Fruit fly (Drosophila melanogaster) whole organism, embryonic: ENCODE measurements around the gene Ythdf.

Source experiments
- ATbp ChIP-seq: fragments of 200-800 bp; sonication (Bioruptor generic); optimal IDR thresholded peaks from 2 replicates; lab custom pipeline; 2017; ENCODE audit warnings: missing biosample characterization, mild to moderate bottlenecking, missing genetic modification characterization, missing genetic modification reagents
- CG1024 ChIP-seq: fragments of 200-800 bp; sonication (Bioruptor generic); IDR thresholded peaks from 2 replicates; pipeline ENCODE4 v1.3.6; 2022; ENCODE audit warnings: missing biosample characterization, missing genetic modification characterization
- CG10543 ChIP-seq: fragments of 200-800 bp; sonication (Bioruptor generic); optimal IDR thresholded peaks from 3 replicates; lab custom pipeline; 2017; ENCODE audit warnings: missing biosample characterization, mild to moderate bottlenecking, missing genetic modification characterization, moderate library complexity
- CG11398 ChIP-seq: fragments of 200-800 bp; sonication (Bioruptor generic); optimal IDR thresholded peaks from 2 replicates; lab custom pipeline; 2016; ENCODE audit warnings: missing biosample characterization, missing genetic modification characterization
- CG12104 ChIP-seq: fragments of 200-800 bp; sonication (Bioruptor generic); optimal IDR thresholded peaks from 3 replicates; lab custom pipeline; 2016; ENCODE audit warnings: missing biosample characterization, missing genetic modification characterization
- CG13123 ChIP-seq: fragments of 200-800 bp; sonication (Bioruptor generic); optimal IDR thresholded peaks from 2 replicates; lab custom pipeline; 2016; ENCODE audit warnings: missing biosample characterization, missing genetic modification characterization
- CG13894 ChIP-seq: fragments of 200-800 bp; sonication (Bioruptor generic); optimal IDR thresholded peaks from 3 replicates; lab custom pipeline; 2018; ENCODE audit warnings: missing biosample characterization, mild to moderate bottlenecking, missing genetic modification characterization, moderate library complexity
- CG14050 ChIP-seq: fragments of 200-800 bp; sonication (Bioruptor generic); IDR thresholded peaks from 3 replicates; pipeline ENCODE4 v1.3.6; 2022; ENCODE audit warnings: missing biosample characterization, missing genetic modification characterization
- CG14860 ChIP-seq: fragments of 200-800 bp; sonication (Bioruptor generic); IDR thresholded peaks from 3 replicates; pipeline ENCODE4 v1.3.6; 2022; ENCODE audit warnings: missing biosample characterization, missing genetic modification characterization; ENCODE audit not compliant: partially characterized antibody
- CG15011 ChIP-seq: fragments of 200-800 bp; sonication (Bioruptor generic); optimal IDR thresholded peaks from 3 replicates; lab custom pipeline; 2018; ENCODE audit warnings: missing biosample characterization, mild to moderate bottlenecking, missing genetic modification characterization
- CG15269 ChIP-seq: fragments of 200-800 bp; sonication (Bioruptor generic); optimal IDR thresholded peaks from 2 replicates; lab custom pipeline; 2018; ENCODE audit warnings: missing biosample characterization, mild to moderate bottlenecking, missing genetic modification characterization, moderate library complexity
- CG18764 ChIP-seq: fragments of 200-800 bp; sonication (Bioruptor generic); optimal IDR thresholded peaks from 3 replicates; lab custom pipeline; 2016; ENCODE audit warnings: missing biosample characterization, missing genetic modification characterization
- CG2712 ChIP-seq: fragments of 200-800 bp; optimal IDR thresholded peaks from 3 replicates; lab custom pipeline; 2019; ENCODE audit warnings: missing biosample characterization, mild to moderate bottlenecking, missing genetic modification characterization, moderate library complexity
- CG3163 ChIP-seq: fragments of 200-800 bp; sonication (Bioruptor generic); optimal IDR thresholded peaks from 3 replicates; lab custom pipeline; 2016; ENCODE audit warnings: missing biosample characterization, missing genetic modification characterization
- CG32772 ChIP-seq: fragments of 200-800 bp; sonication (Bioruptor generic); IDR thresholded peaks from 2 replicates; pipeline ENCODE4 v1.3.6; 2022; ENCODE audit warnings: missing biosample characterization, missing genetic modification characterization
- CG3847 ChIP-seq: fragments of 200-800 bp; sonication (Bioruptor generic); IDR thresholded peaks from 2 replicates; pipeline ENCODE4 v1.3.6; 2022; ENCODE audit warnings: missing biosample characterization, missing genetic modification characterization
- CG4282 ChIP-seq: fragments of 200-800 bp; sonication (Bioruptor generic); optimal IDR thresholded peaks from 2 replicates; lab custom pipeline; 2016; ENCODE audit warnings: missing biosample characterization, missing genetic modification characterization
- CG5953 ChIP-seq: fragments of 200-800 bp; sonication (Bioruptor generic); IDR thresholded peaks from 2 replicates; pipeline ENCODE4 v1.3.6; 2022; ENCODE audit warnings: missing biosample characterization, missing genetic modification characterization
- CG6813 ChIP-seq: fragments of 200-800 bp; sonication (Bioruptor generic); optimal IDR thresholded peaks from 2 replicates; lab custom pipeline; 2017; ENCODE audit warnings: missing biosample characterization, missing genetic modification characterization, mild to moderate bottlenecking, moderate library complexity, missing genetic modification reagents
- CG7372 ChIP-seq: fragments of 200-800 bp; sonication (Bioruptor generic); IDR thresholded peaks from 2 replicates; pipeline ENCODE4 v1.3.6; 2022; ENCODE audit warnings: missing biosample characterization, missing genetic modification characterization
- CG9609 ChIP-seq: fragments of 200-800 bp; sonication (Bioruptor generic); optimal IDR thresholded peaks from 3 replicates; lab custom pipeline; 2016; ENCODE audit warnings: missing biosample characterization, missing genetic modification characterization
- CG9817 ChIP-seq: fragments of 200-800 bp; sonication (Bioruptor generic); optimal IDR thresholded peaks from 2 replicates; lab custom pipeline; 2018; ENCODE audit warnings: missing biosample characterization, mild to moderate bottlenecking, missing genetic modification characterization, moderate library complexity
- Dip2 ChIP-seq: fragments of 200-800 bp; sonication (Bioruptor generic); IDR thresholded peaks from 2 replicates; pipeline ENCODE4 v1.3.6; 2022; ENCODE audit warnings: missing biosample characterization, missing genetic modification characterization
- E2f1 ChIP-seq: fragments of 200-800 bp; sonication (Bioruptor generic); IDR thresholded peaks from 2 replicates; pipeline ENCODE4 v1.3.6; 2022; ENCODE audit warnings: missing biosample characterization, missing genetic modification characterization
- Gug ChIP-seq: fragments of 200-800 bp; sonication (Bioruptor generic); IDR thresholded peaks from 4 replicates; pipeline ENCODE4 v1.3.6; 2022; ENCODE audit warnings: missing biosample characterization, missing genetic modification characterization
- Jarid2 ChIP-seq: fragments of 200-800 bp; sonication (Bioruptor generic); optimal IDR thresholded peaks from 3 replicates; lab custom pipeline; 2017; ENCODE audit warnings: mild to moderate bottlenecking, missing biosample characterization, missing genetic modification reagents, missing genetic modification characterization
- Lhr ChIP-seq: fragments of 200-800 bp; sonication (Bioruptor generic); optimal IDR thresholded peaks from 3 replicates; lab custom pipeline; 2017; ENCODE audit warnings: mild to moderate bottlenecking, missing biosample characterization, missing genetic modification reagents, missing genetic modification characterization
- Myb ChIP-seq: fragments of 200-800 bp; sonication (Bioruptor generic); optimal IDR thresholded peaks from 2 replicates; lab custom pipeline; 2016; ENCODE audit warnings: missing biosample characterization, missing genetic modification characterization
- Nf-YB ChIP-seq: fragments of 200-800 bp; sonication (Bioruptor generic); optimal IDR thresholded peaks from 3 replicates; lab custom pipeline; 2019; ENCODE audit warnings: missing biosample characterization, mild to moderate bottlenecking, missing genetic modification characterization, moderate library complexity
- Sox100B ChIP-seq: fragments of 200-800 bp; sonication (Bioruptor generic); optimal IDR thresholded peaks from 3 replicates; lab custom pipeline; 2018; ENCODE audit warnings: missing biosample characterization, mild to moderate bottlenecking, missing genetic modification characterization
- Usf ChIP-seq: fragments of 200-800 bp; sonication (Bioruptor generic); optimal IDR thresholded peaks from 2 replicates; lab custom pipeline; 2017; ENCODE audit warnings: missing genotype, missing biosample characterization, missing genetic modification characterization
- abd-A ChIP-seq: fragments of 200-800 bp; sonication (Bioruptor generic); optimal IDR thresholded peaks from 3 replicates; lab custom pipeline; 2019; ENCODE audit warnings: missing biosample characterization, mild to moderate bottlenecking, missing genetic modification characterization, moderate library complexity
- ac ChIP-seq: fragments of 200-800 bp; sonication (Bioruptor generic); optimal IDR thresholded peaks from 3 replicates; lab custom pipeline; 2017; ENCODE audit warnings: missing biosample characterization, mild to moderate bottlenecking, missing genetic modification characterization
- chn ChIP-seq: fragments of 200-800 bp; sonication (Bioruptor generic); optimal IDR thresholded peaks from 2 replicates; lab custom pipeline; 2016; ENCODE audit warnings: missing biosample characterization, missing genetic modification characterization
- da ChIP-seq: fragments of 200-800 bp; sonication (Bioruptor generic); optimal IDR thresholded peaks from 2 replicates; lab custom pipeline; 2016; ENCODE audit warnings: missing biosample characterization, missing genetic modification characterization
- esg ChIP-seq: fragments of 200-800 bp; sonication (Bioruptor generic); conservative IDR thresholded peaks from 2 replicates; pipeline ENCODE4 v1.3.6; 2022; ENCODE audit warnings: missing biosample characterization, missing genetic modification characterization
- ewg ChIP-seq: fragments of 200-800 bp; sonication (Bioruptor generic); optimal IDR thresholded peaks from 3 replicates; lab custom pipeline; 2017; ENCODE audit warnings: mild to moderate bottlenecking, missing biosample characterization, missing genetic modification reagents, missing genetic modification characterization
- fd96Cb ChIP-seq: fragments of 200-800 bp; sonication (Bioruptor generic); optimal IDR thresholded peaks from 2 replicates; lab custom pipeline; 2018; ENCODE audit warnings: missing biosample characterization, mild to moderate bottlenecking, missing genetic modification characterization, moderate library complexity
- gcm2 ChIP-seq: fragments of 200-800 bp; sonication (Bioruptor generic); optimal IDR thresholded peaks from 2 replicates; lab custom pipeline; 2016; ENCODE audit warnings: missing biosample characterization, missing genetic modification characterization
- h ChIP-seq: fragments of >200 bp; optimal IDR thresholded peaks from 2 replicates; lab custom pipeline; 2017
- ham ChIP-seq: fragments of 200-800 bp; sonication (Bioruptor generic); IDR thresholded peaks from 2 replicates; pipeline ENCODE4 v1.3.6; 2022; ENCODE audit warnings: missing biosample characterization, missing genetic modification characterization
- lilli ChIP-seq: fragments of 200-800 bp; sonication (Bioruptor generic); optimal IDR thresholded peaks from 3 replicates; lab custom pipeline; 2016; ENCODE audit warnings: missing biosample characterization, missing genetic modification characterization
- mld ChIP-seq: fragments of 200-800 bp; sonication (Bioruptor generic); IDR thresholded peaks from 3 replicates; pipeline ENCODE4 v1.3.6; 2022; ENCODE audit warnings: missing biosample characterization, missing genetic modification characterization; ENCODE audit not compliant: partially characterized antibody
- nerfin-1 ChIP-seq: fragments of 200-800 bp; sonication (Bioruptor generic); optimal IDR thresholded peaks from 3 replicates; lab custom pipeline; 2019; ENCODE audit warnings: missing biosample characterization, mild to moderate bottlenecking, missing genetic modification characterization, moderate library complexity
- odd ChIP-seq: fragments of 200-800 bp; sonication (Bioruptor generic); optimal IDR thresholded peaks from 2 replicates; lab custom pipeline; 2017; ENCODE audit warnings: missing biosample characterization, mild to moderate bottlenecking, missing genetic modification characterization
- pita ChIP-seq: fragments of 200-800 bp; sonication (Bioruptor generic); optimal IDR thresholded peaks from 2 replicates; lab custom pipeline; 2017; ENCODE audit warnings: missing biosample characterization, mild to moderate bottlenecking, missing genetic modification characterization
- rib ChIP-seq: fragments of 200-800 bp; sonication (Bioruptor generic); IDR thresholded peaks from 2 replicates; pipeline ENCODE4 v1.3.6; 2022; ENCODE audit warnings: missing biosample characterization, missing genetic modification characterization
- sd ChIP-seq: fragments of 200-800 bp; sonication (Bioruptor generic); optimal IDR thresholded peaks from 3 replicates; lab custom pipeline; 2018; ENCODE audit warnings: missing biosample characterization, mild to moderate bottlenecking, missing genetic modification characterization, moderate library complexity
- sens ChIP-seq: fragments of 200-800 bp; sonication (Bioruptor generic); peaks from one replicate; lab custom pipeline; 2016; ENCODE audit warnings: missing biosample characterization, missing genetic modification characterization
- sqz ChIP-seq: fragments of 200-800 bp; sonication (Bioruptor generic); optimal IDR thresholded peaks from 3 replicates; lab custom pipeline; 2018; ENCODE audit warnings: missing biosample characterization, mild to moderate bottlenecking, missing genetic modification characterization
- stc ChIP-seq: fragments of 200-800 bp; sonication (Bioruptor generic); IDR thresholded peaks from 2 replicates; pipeline ENCODE4 v1.3.6; 2022; ENCODE audit warnings: missing biosample characterization, missing genetic modification characterization
- tin ChIP-seq: fragments of 200-800 bp; sonication (Bioruptor generic); optimal IDR thresholded peaks from 3 replicates; lab custom pipeline; 2016; ENCODE audit warnings: missing biosample characterization, missing genetic modification characterization
- tio ChIP-seq: fragments of 200-800 bp; sonication (Bioruptor generic); optimal IDR thresholded peaks from 2 replicates; lab custom pipeline; 2017; ENCODE audit warnings: missing biosample characterization, missing genetic modification characterization, inconsistent platforms

The Ythdf gene

DNA sequence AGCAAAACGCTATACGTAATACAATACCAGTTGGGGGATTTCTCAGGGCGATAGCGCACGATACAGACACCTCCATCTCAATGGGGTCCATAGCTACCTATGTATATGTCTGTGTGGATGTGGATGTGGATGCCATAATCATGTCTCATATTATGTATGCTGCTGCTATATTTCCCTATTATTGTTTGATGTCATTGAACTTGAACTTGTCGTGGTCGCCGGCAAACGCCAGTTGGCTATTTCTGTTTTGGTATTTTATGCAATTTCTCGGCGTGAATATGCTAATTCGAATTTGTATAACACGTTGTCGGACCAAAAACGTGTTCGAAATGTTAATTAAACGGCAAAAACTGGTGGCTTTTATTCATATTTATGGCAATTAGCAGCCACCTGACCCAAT lies 33.3 kb downstream of the Ythdf start (continued):
- TF ChIP-seq fd96Cb (tag; lab: Kevin White, UChicago) (no peak), tio (GFP tag; lab: Kevin White, UChicago) (no peak), CG13123 (no peak), CG15011 (GFP tag; lab: Kevin White, UChicago) (no peak), CG11398 (GFP tag; lab: Kevin White, UChicago) (no peak), lilli (GFP tag; lab: Kevin White, UChicago) (no peak), Myb (GFP tag; lab: Kevin White, UChicago) (no peak), CG10543 (GFP tag; lab: Kevin White, UChicago) (no peak), Usf (GFP tag; lab: Kevin White, UChicago) (no peak), Dip2 (GFP tag; lab: Robert Waterston, UW) (no peak), sens (GFP tag; lab: Kevin White, UChicago) (no peak), CG3847 (GFP tag; lab: Robert Waterston, UW) (no peak), CG9609 (GFP tag; lab: Kevin White, UChicago) (no peak), CG1024 (no peak), stc (GFP tag; lab: Robert Waterston, UW) (no peak), ATbp (GFP tag; lab: Kevin White, UChicago) (no peak), sqz (GFP tag; lab: Kevin White, UChicago) (no peak), da (no peak), CG32772 (GFP tag; lab: Robert Waterston, UW) (no peak), mld (no peak), rib (GFP tag; lab: Robert Waterston, UW) (no peak), sd (peak; percentile 81), CG2712 (no peak), abd-A (peak; percentile 73), gcm2 (no peak), CG6813 (GFP tag; lab: Kevin White, UChicago) (no peak)

DNA sequence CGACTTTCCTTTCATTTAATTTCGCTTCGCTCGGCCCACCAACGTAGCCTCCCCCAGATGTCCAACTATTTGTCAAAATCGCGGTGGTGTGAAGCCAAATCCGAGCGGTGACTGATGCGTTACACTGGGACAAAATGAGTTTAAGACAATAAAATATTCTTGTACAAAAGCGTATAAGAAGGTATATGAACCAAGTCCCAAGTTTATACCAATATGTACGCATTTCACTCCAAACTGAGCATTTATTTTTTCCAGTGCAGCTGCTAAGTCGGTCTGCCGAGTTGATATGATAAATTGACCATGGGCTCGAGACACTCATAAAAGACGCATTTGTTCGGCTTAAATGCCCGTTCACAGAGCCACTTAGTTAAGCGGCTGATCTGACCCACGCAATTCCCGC lies 34.3 kb downstream of the Ythdf start:
- TF ChIP-seq CG15269 (tag; lab: Kevin White, UChicago) (peak; percentile 66), CG14860 (GFP tag; lab: Robert Waterston, UW) (no peak), CG5953 (no peak), E2f1 (GFP tag; lab: Robert Waterston, UW) (peak; percentile 69), ac (no peak), CG9817 (tag; lab: Kevin White, UChicago) (peak; percentile 32), odd (GFP tag; lab: Kevin White, UChicago) (no peak), CG18764 (GFP tag; lab: Kevin White, UChicago) (peak; percentile 37), chn (GFP tag; lab: Kevin White, UChicago) (peak; percentile 45), pita (GFP tag; lab: Kevin White, UChicago) (no peak), tin (GFP tag; lab: Kevin White, UChicago) (peak; percentile 63), ham (GFP tag; lab: Robert Waterston, UW) (no peak), h (lab: Kevin White, UChicago) (no peak), CG13894 (tag; lab: Kevin White, UChicago) (no peak), CG3163 (GFP tag; lab: Kevin White, UChicago) (peak; percentile 13), esg (GFP tag; lab: Robert Waterston, UW) (no peak), Jarid2 (no peak), Gug (GFP tag; lab: Robert Waterston, UW) (0 out of 4 replicates have a peak, but pooled peaks have one; percentile 29), nerfin-1 (tag; lab: Kevin White, UChicago) (no peak), ewg (peak; percentile 20), CG12104 (GFP tag; lab: Kevin White, UChicago) (peak; percentile 9), Lhr (GFP tag; lab: Kevin White, UChicago) (no peak), CG4282 (GFP tag; lab: Kevin White, UChicago) (no peak), CG7372 (GFP tag; lab: Robert Waterston, UW) (no peak), Sox100B (GFP tag; lab: Kevin White, UChicago) (no peak), CG14050 (GFP tag; lab: Robert Waterston, UW) (peak; percentile 60), Nf-YB (GFP tag; lab: Kevin White, UChicago) (no peak)
